Worm (Caenorhabditis elegans) whole organism, L4 larva: ENCODE measurements around the gene nspg-11.

Source experiments
- F26F4.8 ChIP-seq: fragments of 200-800 bp; sonication (Bioruptor generic); conservative IDR thresholded peaks from 2 replicates; pipeline ENCODE4 v1.3.6; 2022; ENCODE audit warnings: missing genetic modification characterization, missing compliant biosample characterization
- R02D3.7 ChIP-seq: fragments of 150-350 bp; sonication (generic microtip); optimal IDR thresholded peaks from 3 replicates; lab custom pipeline; 2014; ENCODE audit warnings: missing biosample characterization, missing genetic modification characterization
- T20F7.1 ChIP-seq: fragments of 200-800 bp; sonication (Bioruptor generic); optimal IDR thresholded peaks from 2 replicates; lab custom pipeline; 2018; ENCODE audit warnings: mild to moderate bottlenecking, missing genetic modification characterization, missing compliant biosample characterization
- Y105C5A.15 ChIP-seq: fragments of 200-800 bp; sonication (Bioruptor generic); IDR thresholded peaks from 2 replicates; pipeline ENCODE4 v1.3.6; 2022; ENCODE audit warnings: missing genetic modification characterization, missing compliant biosample characterization
- Y48G9A.11 ChIP-seq: fragments of 200-800 bp; sonication (Bioruptor generic); IDR thresholded peaks from 2 replicates; pipeline ENCODE4 v1.3.6; 2022; ENCODE audit warnings: missing genetic modification reagents, missing genetic modification characterization, missing compliant biosample characterization
- aha-1 ChIP-seq: fragments of 150-350 bp; peaks from one replicate; lab custom pipeline; 2014; ENCODE audit warnings: missing biosample characterization, missing genetic modification characterization
- ama-1 ChIP-seq: fragments of 150-350 bp; optimal IDR thresholded peaks from 2 replicates; lab custom pipeline; 2014; ENCODE audit warnings: inconsistent platforms, mixed read lengths
- ctbp-1 ChIP-seq: fragments of 200-800 bp; sonication (Bioruptor generic); IDR thresholded peaks from 2 replicates; pipeline ENCODE4 v1.3.6; 2022; ENCODE audit warnings: missing genetic modification reagents, missing genetic modification characterization, missing compliant biosample characterization
- daf-12 ChIP-seq: fragments of 150-350 bp; optimal IDR thresholded peaks from 2 replicates; lab custom pipeline; 2014; ENCODE audit warnings: missing biosample characterization, missing genetic modification reagents, missing genetic modification characterization
- daf-16 ChIP-seq, 3 experiments: sonication (generic microtip); optimal IDR thresholded peaks; 2 replicates each; lab custom pipeline; 2016 to 2017; ENCODE audit warnings: missing genetic modification characterization in 3 of 3, missing genetic modification reagents in 3 of 3, mild to moderate bottlenecking in 2 of 3, missing compliant biosample characterization in 2 of 3, missing biosample characterization in 1 of 3, moderate library complexity in 1 of 3
- daf-8 ChIP-seq: fragments of 200-800 bp; sonication (Bioruptor generic); IDR thresholded peaks from 2 replicates; pipeline ENCODE4 v1.3.6; 2022; ENCODE audit warnings: missing genetic modification characterization, missing compliant biosample characterization
- dmd-6 ChIP-seq: fragments of 200-800 bp; sonication (Bioruptor generic); IDR thresholded peaks from 2 replicates; pipeline ENCODE4 v1.3.6; 2022; ENCODE audit warnings: missing genetic modification reagents, missing genetic modification characterization, missing compliant biosample characterization
- dmd-8 ChIP-seq: fragments of 200-800 bp; sonication (Bioruptor generic); IDR thresholded peaks from 2 replicates; pipeline ENCODE4 v1.3.6; 2022; ENCODE audit warnings: missing genetic modification characterization, missing compliant biosample characterization
- dpl-1 ChIP-seq: fragments of 150-350 bp; optimal IDR thresholded peaks from 2 replicates; lab custom pipeline; 2014; ENCODE audit warnings: missing biosample characterization, missing genetic modification reagents, missing genetic modification characterization
- dve-1 ChIP-seq: sonication (generic microtip); optimal IDR thresholded peaks from 2 replicates; lab custom pipeline; 2017; ENCODE audit warnings: antibody characterized with exemption, mild to moderate bottlenecking, missing genetic modification characterization, missing compliant biosample characterization; ENCODE audit not compliant: insufficient read depth
- egl-43 ChIP-seq: fragments of 200-800 bp; sonication (Bioruptor generic); IDR thresholded peaks from 2 replicates; pipeline ENCODE4 v1.3.6; 2022; ENCODE audit warnings: missing genetic modification reagents, missing genetic modification characterization, missing compliant biosample characterization
- hlh-11 ChIP-seq: fragments of 200-800 bp; sonication (Bioruptor generic); optimal IDR thresholded peaks from 2 replicates; lab custom pipeline; 2018; ENCODE audit warnings: mild to moderate bottlenecking, missing genetic modification characterization, missing compliant biosample characterization
- hlh-30 ChIP-seq: sonication (generic microtip); optimal IDR thresholded peaks from 2 replicates; lab custom pipeline; 2017; ENCODE audit warnings: antibody characterized with exemption, mild to moderate bottlenecking, missing genetic modification characterization, missing compliant biosample characterization; ENCODE audit not compliant: insufficient read depth
- lin-1 ChIP-seq: fragments of 200-800 bp; sonication (Bioruptor generic); IDR thresholded peaks from 2 replicates; pipeline ENCODE4 v1.3.6; 2022; ENCODE audit warnings: missing genetic modification reagents, missing genetic modification characterization, missing compliant biosample characterization
- lin-15B ChIP-seq: fragments of 150-350 bp; sonication (generic microtip); optimal IDR thresholded peaks from 3 replicates; lab custom pipeline; 2014; ENCODE audit warnings: missing biosample characterization, missing genetic modification characterization
- lin-38 ChIP-seq: fragments of 200-800 bp; sonication (Bioruptor generic); IDR thresholded peaks from 2 replicates; pipeline ENCODE4 v1.3.6; 2022; ENCODE audit warnings: missing genetic modification reagents, missing genetic modification characterization, missing compliant biosample characterization
- lsy-2 ChIP-seq, 2 experiments: fragments of 150-350 bp in 1 of 2; sonication (generic microtip) in 1 of 2; optimal IDR thresholded peaks; 2 replicates each; lab custom pipeline; 2014 to 2017; ENCODE audit warnings: missing biosample characterization in 2 of 2, missing genetic modification characterization in 2 of 2
- madf-5 ChIP-seq, 2 experiments: fragments of 200-800 bp; sonication (Bioruptor generic); IDR thresholded peaks; 2 replicates each; pipeline ENCODE4 v1.3.6; 2022; ENCODE audit warnings: missing compliant biosample characterization in 2 of 2, missing genetic modification characterization in 2 of 2
- madf-9 ChIP-seq: fragments of 200-800 bp; sonication (Bioruptor generic); conservative IDR thresholded peaks from 2 replicates; pipeline ENCODE4 v1.3.6; 2022; ENCODE audit warnings: missing genetic modification reagents, missing genetic modification characterization, missing compliant biosample characterization
- mep-1 ChIP-seq: fragments of 150-350 bp; sonication (generic microtip); optimal IDR thresholded peaks from 3 replicates; lab custom pipeline; 2014; ENCODE audit warnings: missing biosample characterization, missing genetic modification characterization
- mes-2 ChIP-seq: sonication (generic microtip); optimal IDR thresholded peaks from 2 replicates; lab custom pipeline; 2016; ENCODE audit warnings: missing genotype, mild to moderate bottlenecking, missing genetic modification characterization, missing compliant biosample characterization; ENCODE audit not compliant: poor library complexity, severe bottlenecking
- mxl-3 ChIP-seq: fragments of 200-800 bp; sonication (Bioruptor generic); optimal IDR thresholded peaks from 2 replicates; lab custom pipeline; 2018; ENCODE audit warnings: mild to moderate bottlenecking, missing genetic modification characterization, missing compliant biosample characterization
- nhr-102 ChIP-seq: sonication (generic microtip); optimal IDR thresholded peaks from 2 replicates; lab custom pipeline; 2016; ENCODE audit warnings: mild to moderate bottlenecking, missing genetic modification characterization, moderate library complexity, missing compliant biosample characterization
- nhr-11 ChIP-seq: fragments of 150-350 bp; optimal IDR thresholded peaks from 2 replicates; lab custom pipeline; 2014; ENCODE audit warnings: missing biosample characterization, missing genetic modification characterization
- nhr-111 ChIP-seq: fragments of 200-800 bp; sonication (Bioruptor generic); optimal IDR thresholded peaks from 2 replicates; lab custom pipeline; 2018; ENCODE audit warnings: mild to moderate bottlenecking, missing genetic modification characterization, missing compliant biosample characterization
- nhr-28 ChIP-seq: fragments of 150-350 bp; optimal IDR thresholded peaks from 2 replicates; lab custom pipeline; 2014; ENCODE audit warnings: missing biosample characterization, missing genetic modification characterization
- nhr-41 ChIP-seq: fragments of 200-800 bp; sonication (Bioruptor generic); IDR thresholded peaks from 2 replicates; pipeline ENCODE4 v1.3.6; 2022; ENCODE audit warnings: missing genetic modification reagents, missing genetic modification characterization, missing compliant biosample characterization
- nhr-76 ChIP-seq: fragments of 150-350 bp; optimal IDR thresholded peaks from 2 replicates; lab custom pipeline; 2014; ENCODE audit warnings: missing biosample characterization, missing genetic modification characterization
- nhr-77 ChIP-seq: fragments of 150-350 bp; optimal IDR thresholded peaks from 2 replicates; lab custom pipeline; 2014; ENCODE audit warnings: missing biosample characterization, missing genetic modification characterization
- pha-4 ChIP-seq, 2 experiments: fragments of 150-350 bp in 1 of 2; fragments of 200-800 bp in 1 of 2; sonication (Bioruptor generic) in 1 of 2; IDR thresholded peaks in 1 of 2; optimal IDR thresholded peaks in 1 of 2; 2 replicates each; pipeline versions ENCODE4 v1.3.6 to Lab custom; 2014 to 2022; ENCODE audit warnings: missing genetic modification characterization in 2 of 2, missing genetic modification reagents in 2 of 2, missing biosample characterization in 1 of 2, missing compliant biosample characterization in 1 of 2
- php-3 ChIP-seq: fragments of 200-800 bp; sonication (Bioruptor generic); IDR thresholded peaks from 2 replicates; pipeline ENCODE4 v1.3.6; 2022; ENCODE audit warnings: missing genetic modification reagents, missing genetic modification characterization, missing compliant biosample characterization
- pqm-1 ChIP-seq: sonication (generic microtip); optimal IDR thresholded peaks from 2 replicates; lab custom pipeline; 2017; ENCODE audit warnings: missing biosample characterization, missing genetic modification characterization
- rbr-2 ChIP-seq: sonication (generic microtip); optimal IDR thresholded peaks from 2 replicates; lab custom pipeline; 2016; ENCODE audit warnings: missing genotype, missing genetic modification characterization, missing compliant biosample characterization
- tag-97 ChIP-seq: fragments of 200-800 bp; sonication (Bioruptor generic); IDR thresholded peaks from 2 replicates; pipeline ENCODE4 v1.3.6; 2022; ENCODE audit warnings: missing genetic modification characterization, missing compliant biosample characterization
- unc-130 ChIP-seq: sonication (generic microtip); optimal IDR thresholded peaks from 2 replicates; lab custom pipeline; 2016; ENCODE audit warnings: missing genetic modification reagents, missing genetic modification characterization, missing compliant biosample characterization
- unc-62 ChIP-seq, 3 experiments: fragments of 150-350 bp in 1 of 3; sonication (generic microtip); optimal IDR thresholded peaks in 2 of 3; peaks in 1 of 3; 1 replicate in 1 of 3; 2 replicates in 2 of 3; lab custom pipeline; 2014 to 2017; ENCODE audit warnings: missing biosample characterization in 3 of 3, missing genetic modification characterization in 3 of 3, missing genetic modification reagents in 3 of 3, missing genotype in 1 of 3
- vab-7 ChIP-seq: fragments of 200-800 bp; sonication (Bioruptor generic); IDR thresholded peaks from 2 replicates; pipeline ENCODE4 v1.3.6; 2022; ENCODE audit warnings: missing genetic modification reagents, missing genetic modification characterization, missing compliant biosample characterization

nspg-11 gene

ce11 chrIV:9333007-9333406 is 9.1 kb upstream of the nspg-11 start:
- TF ChIP-seq mep-1 (tag; lab: Kevin White, UChicago) (peak; percentile 21), nhr-11 (tag; lab: Kevin White, UChicago) (no peak), daf-16 (GFP tag; optimal IDR thresholded peaks at IDR 0.05; lab: Kevin White, UChicago) (peak in 1 of 2 experiments; percentile 2), daf-16 (tag; optimal IDR thresholded peaks at IDR 0.05; lab: Kevin White, UChicago) (peak; percentile 59), rbr-2 (tag; lab: Kevin White, UChicago) (no peak), F26F4.8 (GFP tag; lab: Robert Waterston, UW) (no peak), Y105C5A.15 (no peak), R02D3.7 (tag; lab: Kevin White, UChicago) (no peak), aha-1 (tag; lab: Kevin White, UChicago) (peak; percentile 58), unc-62 (GFP tag; optimal IDR thresholded peaks at IDR 0.05 in 1 of 2; lab: Kevin White, UChicago) (no peak), unc-62 (tag; optimal IDR thresholded peaks at IDR 0.05; lab: Kevin White, UChicago) (no peak), lsy-2 (tag; optimal IDR thresholded peaks at IDR 0.05; lab: Kevin White, UChicago) (no peak), lin-15B (tag; lab: Kevin White, UChicago) (no peak), egl-43 (GFP tag; lab: Robert Waterston, UW) (no peak), pha-4 (GFP tag; IDR thresholded peaks at IDR 0.05; lab: Robert Waterston, UW) (no peak), pha-4 (tag; optimal IDR thresholded peaks at IDR 0.05; lab: Kevin White, UChicago) (no peak), lin-38 (GFP tag; lab: Robert Waterston, UW) (peak; percentile 39; the same call in 1 of the 2 replicates), vab-7 (GFP tag; lab: Robert Waterston, UW) (no peak), daf-8 (no peak), dmd-8 (no peak), ctbp-1 (no peak), daf-12 (tag; lab: Kevin White, UChicago) (no peak), ama-1 (lab: Kevin White, UChicago) (peak; percentile 34), lin-1 (0 out of 2 replicates have a peak, but pooled peaks have one; percentile 27), T20F7.1 (GFP tag; lab: Kevin White, UChicago) (peak; percentile 29), nhr-111 (no peak), dmd-6 (peak; percentile 80), nhr-102 (tag; lab: Kevin White, UChicago) (peak; percentile 24), pqm-1 (peak; percentile 97), dve-1 (peak; percentile 73), madf-9 (GFP tag; lab: Robert Waterston, UW) (no peak), madf-5 (GFP tag; IDR thresholded peaks at IDR 0.05; lab: Robert Waterston, UW) (no peak), Y48G9A.11 (GFP tag; lab: Robert Waterston, UW) (no peak), mxl-3 (GFP tag; lab: Kevin White, UChicago) (peak; percentile 53), hlh-30 (tag; lab: Kevin White, UChicago) (peak; percentile 5), tag-97 (no peak), nhr-77 (peak; percentile 82), mes-2 (peak; percentile 11), nhr-28 (tag; lab: Kevin White, UChicago) (peak; percentile 91), nhr-76 (tag; lab: Kevin White, UChicago) (no peak), unc-130 (GFP tag; lab: Kevin White, UChicago) (no peak), php-3 (GFP tag; lab: Robert Waterston, UW) (peak; percentile 88), dpl-1 (GFP tag; lab: Kevin White, UChicago) (no peak), nhr-41 (GFP tag; lab: Robert Waterston, UW) (0 out of 2 replicates have a peak, but pooled peaks have one; percentile 40), hlh-11 (tag; lab: Kevin White, UChicago) (peak; percentile 79)
- TF ChIP-seq, all 104 proteins: peak for 19
